Fruit fly (Drosophila melanogaster): Measurements from ENCODE around the gene mthl10.

The mthl10 gene

dm6 chr3L:350651-351228 is 8.0 kb upstream of the mthl10 start:
- TF ChIP-seq CTCF (optimal IDR thresholded peaks at IDR 0.05) (no peak), CG8478 (optimal IDR thresholded peaks at IDR 0.05) (no peak)

- TF ChIP-seq CTCF (optimal IDR thresholded peaks at IDR 0.05), result no peak
- no peak for TF ChIP-seq CG8478 (optimal IDR thresholded peaks at IDR 0.05)
Observed at dm6 chr3L:349751-350150, 7.0 kb upstream of the mthl10 start.

- TF ChIP-seq CTCF (optimal IDR thresholded peaks at IDR 0.05), result no peak
Observed at dm6 chr3L:348406-348743, 5.7 kb upstream of the mthl10 start.

- no peak for TF ChIP-seq CG8478 (optimal IDR thresholded peaks at IDR 0.05)
- TF ChIP-seq CTCF (optimal IDR thresholded peaks at IDR 0.05), result no peak
Observed at dm6 chr3L:347641-348405, 5.1 kb upstream of the mthl10 start.

dm6 chr3L:346656-347640 is 4.2 kb upstream of the mthl10 start, which contains the start of gene mth:
mth (minus strand) TSS chr3L:346957.
- TF ChIP-seq CTCF (optimal IDR thresholded peaks at IDR 0.05), result peak in 1 of 2 experiments; percentile 5
- TF ChIP-seq CG8478 (optimal IDR thresholded peaks at IDR 0.05), result no peak

- TF ChIP-seq CG8478 (optimal IDR thresholded peaks at IDR 0.05) (no peak), CTCF (optimal IDR thresholded peaks at IDR 0.05) (no peak)
Observed at dm6 chr3L:343316-343715, 601 bp upstream of the mthl10 start.

dm6 chr3L:341052-341852 is 1.5 kb downstream of the mthl10 start:
- no peak for TF ChIP-seq CG8478 (optimal IDR thresholded peaks at IDR 0.05)
- no peak for TF ChIP-seq CTCF (optimal IDR thresholded peaks at IDR 0.05)

- TF ChIP-seq CTCF (optimal IDR thresholded peaks at IDR 0.05) (no peak), CG8478 (optimal IDR thresholded peaks at IDR 0.05) (no peak)
Observed at dm6 chr3L:340569-340968, 2.1 kb downstream of the mthl10 start.

dm6 chr3L:340124-340523 is 2.6 kb downstream of the mthl10 start:
- TF ChIP-seq CG8478 (optimal IDR thresholded peaks at IDR 0.05), result no peak
- TF ChIP-seq CTCF (optimal IDR thresholded peaks at IDR 0.05), result no peak

- no peak for TF ChIP-seq CG8478 (optimal IDR thresholded peaks at IDR 0.05)
- TF ChIP-seq CTCF (optimal IDR thresholded peaks at IDR 0.05), result no peak
Observed at dm6 chr3L:339072-339471, 3.6 kb downstream of the mthl10 start.

dm6 chr3L:338116-338515 is 4.6 kb downstream of the mthl10 start:
- TF ChIP-seq CG8478 (optimal IDR thresholded peaks at IDR 0.05) (no peak), CTCF (optimal IDR thresholded peaks at IDR 0.05) (no peak)

dm6 chr3L:337148-337547 is 5.6 kb downstream of the mthl10 start:
- TF ChIP-seq CTCF (optimal IDR thresholded peaks at IDR 0.05) (no peak), CG8478 (optimal IDR thresholded peaks at IDR 0.05) (no peak)

dm6 chr3L:331842-332802 is 10.6 kb downstream of the mthl10 start, which contains the start of gene mthl9:
mthl9 (minus strand) TSS chr3L:332309.
- TF ChIP-seq CTCF (optimal IDR thresholded peaks at IDR 0.05) (peak in 1 of 2 experiments; percentile 50), CG8478 (optimal IDR thresholded peaks at IDR 0.05) (no peak)
